Fruit fly (Drosophila melanogaster) whole organism, embryonic: ENCODE measurements around the gene Ldsdh1.
A peak's percentile ranks its signal among the peaks of the same experiment; 100 is the strongest.

Experiments used
- BEAF-32 ChIP-seq: fragments of 200-800 bp; sonication (Bioruptor generic); optimal IDR thresholded peaks from 3 replicates; lab custom pipeline; 2017; ENCODE audit warnings: missing biosample characterization, missing genetic modification characterization, mild to moderate bottlenecking, moderate library complexity, missing genetic modification reagents
- Bdp1 ChIP-seq: fragments of 200-800 bp; sonication (Bioruptor generic); optimal IDR thresholded peaks from 3 replicates; lab custom pipeline; 2016; ENCODE audit warnings: missing biosample characterization, missing genetic modification characterization
- CG10431 ChIP-seq: fragments of 200-800 bp; sonication (Bioruptor generic); optimal IDR thresholded peaks from 3 replicates; lab custom pipeline; 2018; ENCODE audit warnings: missing biosample characterization, mild to moderate bottlenecking, missing genetic modification characterization
- CG10654 ChIP-seq: fragments of 200-800 bp; sonication (Bioruptor generic); optimal IDR thresholded peaks from 2 replicates; lab custom pipeline; 2016; ENCODE audit warnings: missing biosample characterization, missing genetic modification characterization
- CG10959 ChIP-seq: fragments of 200-800 bp; sonication (Bioruptor generic); IDR thresholded peaks from 2 replicates; pipeline ENCODE4 v1.3.6; 2022; ENCODE audit warnings: missing biosample characterization, missing genetic modification characterization
- CG12299 ChIP-seq: fragments of 200-800 bp; sonication (Bioruptor generic); optimal IDR thresholded peaks from 2 replicates; lab custom pipeline; 2018; ENCODE audit warnings: missing biosample characterization, mild to moderate bottlenecking, missing genetic modification characterization
- CG13775 ChIP-seq: fragments of 200-800 bp; sonication (Bioruptor generic); optimal IDR thresholded peaks from 3 replicates; lab custom pipeline; 2017; ENCODE audit warnings: missing biosample characterization, mild to moderate bottlenecking, missing genetic modification characterization
- CG14441 ChIP-seq: fragments of 200-800 bp; sonication (Bioruptor generic); IDR thresholded peaks from 2 replicates; pipeline ENCODE4 v1.3.6; 2022; ENCODE audit warnings: missing biosample characterization, missing genetic modification characterization
- CG15601 ChIP-seq: fragments of 200-800 bp; sonication (Bioruptor generic); optimal IDR thresholded peaks from 3 replicates; lab custom pipeline; 2019; ENCODE audit warnings: missing biosample characterization, mild to moderate bottlenecking, missing genetic modification characterization, moderate library complexity
- CG16779 ChIP-seq: fragments of 200-800 bp; sonication (Bioruptor generic); IDR thresholded peaks from 2 replicates; pipeline ENCODE4 v1.3.6; 2022; ENCODE audit warnings: missing biosample characterization, missing genetic modification characterization
- CG16813 ChIP-seq: fragments of 200-800 bp; sonication (Bioruptor generic); IDR thresholded peaks from 3 replicates; pipeline ENCODE4 v1.3.6; 2022; ENCODE audit warnings: missing biosample characterization, missing genetic modification characterization; ENCODE audit not compliant: partially characterized antibody
- CG17568 ChIP-seq: fragments of 200-800 bp; sonication (Bioruptor generic); optimal IDR thresholded peaks from 2 replicates; lab custom pipeline; 2018; ENCODE audit warnings: missing biosample characterization, mild to moderate bottlenecking, missing genetic modification characterization, moderate library complexity
- CG18764 ChIP-seq: fragments of 200-800 bp; sonication (Bioruptor generic); optimal IDR thresholded peaks from 3 replicates; lab custom pipeline; 2016; ENCODE audit warnings: missing biosample characterization, missing genetic modification characterization
- CG2129 ChIP-seq: fragments of 200-800 bp; sonication (Bioruptor generic); IDR thresholded peaks from 2 replicates; pipeline ENCODE4 v1.3.6; 2022; ENCODE audit warnings: missing biosample characterization, missing genetic modification characterization; ENCODE audit not compliant: partially characterized antibody
- CG2712 ChIP-seq: fragments of 200-800 bp; optimal IDR thresholded peaks from 3 replicates; lab custom pipeline; 2019; ENCODE audit warnings: missing biosample characterization, mild to moderate bottlenecking, missing genetic modification characterization, moderate library complexity
- CG32767 ChIP-seq: fragments of 200-800 bp; sonication (Bioruptor generic); IDR thresholded peaks from 2 replicates; pipeline ENCODE4 v1.3.6; 2022; ENCODE audit warnings: missing biosample characterization, missing genetic modification characterization
- CG34224 ChIP-seq: fragments of 200-800 bp; sonication (Bioruptor generic); IDR thresholded peaks from 3 replicates; pipeline ENCODE4 v1.3.6; 2022; ENCODE audit warnings: missing biosample characterization, missing genetic modification characterization; ENCODE audit not compliant: partially characterized antibody
- CG6175 ChIP-seq: fragments of 200-800 bp; sonication (Bioruptor generic); IDR thresholded peaks from 3 replicates; pipeline ENCODE4 v1.3.6; 2022; ENCODE audit warnings: missing biosample characterization, missing genetic modification characterization
- CG6272 ChIP-seq: fragments of 200-800 bp; sonication (Bioruptor generic); IDR thresholded peaks from 2 replicates; pipeline ENCODE4 v1.3.6; 2022; ENCODE audit warnings: missing biosample characterization, missing genetic modification characterization
- CG6654 ChIP-seq: fragments of 200-800 bp; sonication (Bioruptor generic); optimal IDR thresholded peaks from 2 replicates; lab custom pipeline; 2017; ENCODE audit warnings: missing biosample characterization, mild to moderate bottlenecking, missing genetic modification characterization
- CG8359 ChIP-seq: fragments of 200-800 bp; sonication (Bioruptor generic); optimal IDR thresholded peaks from 2 replicates; lab custom pipeline; 2017; ENCODE audit warnings: missing biosample characterization, mild to moderate bottlenecking, missing genetic modification characterization, borderline replicate concordance
- Dad ChIP-seq: fragments of 200-800 bp; sonication (Bioruptor generic); optimal IDR thresholded peaks from 3 replicates; lab custom pipeline; 2016; ENCODE audit warnings: missing biosample characterization, missing genetic modification characterization
- Dp ChIP-seq: fragments of 200-800 bp; sonication (Bioruptor generic); optimal IDR thresholded peaks from 2 replicates; lab custom pipeline; 2018; ENCODE audit warnings: missing biosample characterization, mild to moderate bottlenecking, missing genetic modification characterization, moderate library complexity
- Fer2 ChIP-seq: fragments of 200-800 bp; sonication (Bioruptor generic); optimal IDR thresholded peaks from 2 replicates; lab custom pipeline; 2018; ENCODE audit warnings: missing biosample characterization, mild to moderate bottlenecking, missing genetic modification characterization, moderate library complexity
- HLH3B ChIP-seq: fragments of 200-800 bp; sonication (Bioruptor generic); IDR thresholded peaks from 2 replicates; pipeline ENCODE4 v1.3.6; 2022; ENCODE audit warnings: missing biosample characterization, missing genetic modification characterization
- HLH4C ChIP-seq: fragments of 200-800 bp; sonication (Bioruptor generic); IDR thresholded peaks from 3 replicates; pipeline ENCODE4 v1.3.6; 2022; ENCODE audit warnings: missing biosample characterization, missing genetic modification characterization; ENCODE audit not compliant: partially characterized antibody
- MTF-1 ChIP-seq: fragments of 200-800 bp; sonication (Bioruptor generic); optimal IDR thresholded peaks from 2 replicates; lab custom pipeline; 2018; ENCODE audit warnings: missing biosample characterization, mild to moderate bottlenecking, missing genetic modification characterization, borderline replicate concordance
- Med ChIP-seq: fragments of 200-800 bp; sonication (Bioruptor generic); peaks from one replicate; lab custom pipeline; 2016; ENCODE audit warnings: missing biosample characterization, missing genetic modification characterization, mild to moderate bottlenecking, inconsistent platforms, moderate library complexity
- NC2α ChIP-seq: fragments of 200-800 bp; sonication (Bioruptor generic); optimal IDR thresholded peaks from 2 replicates; lab custom pipeline; 2016; ENCODE audit warnings: missing biosample characterization, missing genetic modification characterization
- Vsx1 ChIP-seq: fragments of 200-800 bp; sonication (Bioruptor generic); optimal IDR thresholded peaks from 2 replicates; lab custom pipeline; 2017; ENCODE audit warnings: missing biosample characterization, mild to moderate bottlenecking, missing genetic modification characterization, missing genetic modification reagents
- ara ChIP-seq: fragments of 200-800 bp; sonication (Bioruptor generic); IDR thresholded peaks from 2 replicates; pipeline ENCODE4 v1.3.6; 2022; ENCODE audit warnings: missing biosample characterization, missing genetic modification characterization
- ato ChIP-seq: fragments of 200-800 bp; sonication (Bioruptor generic); IDR thresholded peaks from 2 replicates; pipeline ENCODE4 v1.3.6; 2022; ENCODE audit warnings: missing biosample characterization, missing genetic modification characterization; ENCODE audit not compliant: partially characterized antibody
- bcd ChIP-seq: fragments of 200-800 bp; sonication (Bioruptor generic); optimal IDR thresholded peaks from 2 replicates; lab custom pipeline; 2017; ENCODE audit warnings: missing biosample characterization, mild to moderate bottlenecking, missing genetic modification characterization
- fd96Cb ChIP-seq: fragments of 200-800 bp; sonication (Bioruptor generic); optimal IDR thresholded peaks from 2 replicates; lab custom pipeline; 2018; ENCODE audit warnings: missing biosample characterization, mild to moderate bottlenecking, missing genetic modification characterization, moderate library complexity
- kah ChIP-seq: fragments of 200-800 bp; sonication (Bioruptor generic); optimal IDR thresholded peaks from 2 replicates; lab custom pipeline; 2018; ENCODE audit warnings: missing biosample characterization, mild to moderate bottlenecking, missing genetic modification characterization
- lab ChIP-seq: fragments of 200-800 bp; sonication (Bioruptor generic); optimal IDR thresholded peaks from 3 replicates; lab custom pipeline; 2017; ENCODE audit warnings: missing biosample characterization, missing genetic modification characterization, mild to moderate bottlenecking, moderate library complexity, missing genetic modification reagents
- lov ChIP-seq, 2 experiments: fragments of 200-800 bp in 1 of 2; fragments of >200 bp in 1 of 2; sonication (Bioruptor generic) in 1 of 2; IDR thresholded peaks in 1 of 2; optimal IDR thresholded peaks in 1 of 2; 2 replicates in 1 of 2; 3 replicates in 1 of 2; pipeline versions ENCODE4 v1.3.6 to Lab custom; 2017 to 2022; ENCODE audit warnings: missing biosample characterization in 1 of 2, missing genetic modification characterization in 1 of 2
- pfk ChIP-seq: fragments of 200-800 bp; sonication (Bioruptor generic); optimal IDR thresholded peaks from 2 replicates; lab custom pipeline; 2018; ENCODE audit warnings: missing biosample characterization, mild to moderate bottlenecking, missing genetic modification characterization, moderate library complexity
- repo ChIP-seq: fragments of 200-800 bp; sonication (Bioruptor generic); optimal IDR thresholded peaks from 2 replicates; lab custom pipeline; 2016; ENCODE audit warnings: missing biosample characterization, missing genetic modification characterization
- salm ChIP-seq: fragments of 200-800 bp; sonication (Bioruptor generic); optimal IDR thresholded peaks from 2 replicates; lab custom pipeline; 2018; ENCODE audit warnings: missing biosample characterization, mild to moderate bottlenecking, missing genetic modification characterization
- seq ChIP-seq: fragments of 200-800 bp; sonication (Bioruptor generic); IDR thresholded peaks from 2 replicates; pipeline ENCODE4 v1.3.6; 2022; ENCODE audit warnings: missing biosample characterization, missing genetic modification characterization
- sisA ChIP-seq: fragments of 200-800 bp; sonication (Bioruptor generic); IDR thresholded peaks from 2 replicates; pipeline ENCODE4 v1.3.6; 2022; ENCODE audit warnings: missing biosample characterization, missing genetic modification characterization
- sna ChIP-seq: fragments of 200-800 bp; sonication (Bioruptor generic); IDR thresholded peaks from 2 replicates; pipeline ENCODE4 v1.3.6; 2022; ENCODE audit warnings: missing biosample characterization, missing genetic modification characterization; ENCODE audit not compliant: partially characterized antibody
- stwl ChIP-seq: fragments of 200-800 bp; sonication (Bioruptor generic); optimal IDR thresholded peaks from 3 replicates; lab custom pipeline; 2018; ENCODE audit warnings: missing biosample characterization, mild to moderate bottlenecking, missing genetic modification characterization, moderate library complexity
- sug ChIP-seq: fragments of 200-800 bp; optimal IDR thresholded peaks from 2 replicates; lab custom pipeline; 2019; ENCODE audit warnings: missing biosample characterization, mild to moderate bottlenecking, missing genetic modification characterization, moderate library complexity
- toy ChIP-seq: fragments of 200-800 bp; sonication (Bioruptor generic); IDR thresholded peaks from 2 replicates; pipeline ENCODE4 v1.3.6; 2022; ENCODE audit warnings: missing biosample characterization, missing genetic modification characterization
- trh ChIP-seq: fragments of 200-800 bp; sonication (Bioruptor generic); optimal IDR thresholded peaks from 2 replicates; lab custom pipeline; 2016; ENCODE audit warnings: missing biosample characterization, missing genetic modification characterization
- zf30C ChIP-seq: fragments of 200-800 bp; sonication (Bioruptor generic); optimal IDR thresholded peaks from 3 replicates; lab custom pipeline; 2018; ENCODE audit warnings: missing biosample characterization, mild to moderate bottlenecking, missing genetic modification characterization

Gene Ldsdh1

DNA sequence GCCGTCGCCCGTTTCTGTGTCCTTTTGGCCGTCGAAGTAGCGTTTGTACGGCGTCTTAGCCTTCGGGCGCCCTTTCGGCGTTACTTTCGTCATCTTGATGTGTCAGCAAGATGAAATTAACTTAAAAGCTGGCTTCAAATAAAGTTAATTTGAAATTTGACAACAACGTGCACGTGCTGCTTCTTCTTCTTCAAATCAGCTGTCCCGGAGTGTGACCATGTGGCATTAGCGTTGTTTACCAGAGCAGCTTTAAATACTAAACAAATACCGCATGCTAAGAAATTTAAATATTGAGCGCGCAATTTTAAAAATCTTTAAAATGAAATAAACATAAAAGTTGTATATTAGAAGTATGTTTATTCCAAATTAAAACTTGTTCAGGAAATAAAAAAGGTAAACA is 39.5 kb upstream of the Ldsdh1 start, which contains the start of gene CG2260 (continued):
- TF ChIP-seq MTF-1 (GFP tag; lab: Kevin White, UChicago): no peak
- peak; percentile 43 for TF ChIP-seq BEAF-32 (GFP tag; lab: Kevin White, UChicago)
- no peak for TF ChIP-seq fd96Cb (tag; lab: Kevin White, UChicago)

DNA sequence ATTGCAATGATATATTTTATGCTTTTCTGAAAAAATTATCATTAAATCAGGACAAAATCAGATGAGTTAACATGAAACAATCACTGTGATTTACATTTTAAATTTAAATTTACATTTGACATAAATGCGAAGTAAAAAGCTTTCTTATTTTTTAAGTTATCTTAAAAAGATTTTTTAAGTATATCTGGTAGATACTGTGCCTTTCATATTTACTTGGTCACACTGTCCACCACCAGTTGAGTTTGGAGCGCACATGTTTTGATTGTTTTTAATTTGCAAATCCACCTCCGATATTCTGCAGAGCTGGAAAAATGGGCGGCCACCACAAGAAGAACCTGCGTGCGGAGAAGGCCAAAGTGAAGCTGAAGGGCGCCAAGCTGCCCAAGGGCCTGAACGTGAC is 35.4 kb upstream of the Ldsdh1 start, which contains the start of gene CG1575:
Gene CG1575, plus strand, starts transcription at position 200 of the 400 bp plus-strand sequence.
- TF ChIP-seq CG10959 (no peak), lab (GFP tag; lab: Kevin White, UChicago) (no peak), CG8359 (GFP tag; lab: Kevin White, UChicago) (no peak), CG6175 (GFP tag; lab: Robert Waterston, UW) (no peak), CG16779 (GFP tag; lab: Robert Waterston, UW) (no peak), sna (no peak), CG12299 (tag; lab: Kevin White, UChicago) (no peak), zf30C (GFP tag; lab: Kevin White, UChicago) (no peak), Med (GFP tag; lab: Kevin White, UChicago) (peak; percentile 63), Vsx1 (no peak), HLH4C (no peak), CG6272 (GFP tag; lab: Robert Waterston, UW) (no peak), CG14441 (no peak), ara (GFP tag; lab: Robert Waterston, UW) (no peak), lov (optimal IDR thresholded peaks at IDR 0.05; lab: Kevin White, UChicago) (no peak), lov (GFP tag; IDR thresholded peaks at IDR 0.05; lab: Robert Waterston, UW) (no peak), CG34224 (GFP tag; lab: Robert Waterston, UW) (peak; percentile 10; the same call in 1 of the 3 replicates), fd96Cb (tag; lab: Kevin White, UChicago) (no peak), seq (GFP tag; lab: Robert Waterston, UW) (no peak), CG18764 (GFP tag; lab: Kevin White, UChicago) (no peak), CG15601 (tag; lab: Kevin White, UChicago) (no peak), sug (tag; lab: Kevin White, UChicago) (peak; percentile 23), CG16813 (GFP tag; lab: Robert Waterston, UW) (no peak), HLH3B (GFP tag; lab: Robert Waterston, UW) (no peak), stwl (tag; lab: Kevin White, UChicago) (peak; percentile 97), CG2129 (no peak), CG13775 (GFP tag; lab: Kevin White, UChicago) (no peak), CG17568 (no peak), kah (GFP tag; lab: Kevin White, UChicago) (peak; percentile 59), CG10654 (GFP tag; lab: Kevin White, UChicago) (no peak), sisA (GFP tag; lab: Robert Waterston, UW) (no peak), ato (GFP tag; lab: Robert Waterston, UW) (no peak), CG10431 (GFP tag; lab: Kevin White, UChicago) (no peak), salm (no peak), Bdp1 (no peak), NC2α (GFP tag; lab: Kevin White, UChicago) (no peak), repo (GFP tag; lab: Kevin White, UChicago) (no peak), CG32767 (GFP tag; lab: Robert Waterston, UW) (no peak), CG6654 (no peak), bcd (GFP tag; lab: Kevin White, UChicago) (no peak), trh (GFP tag; lab: Kevin White, UChicago) (no peak), CG2712 (tag; lab: Kevin White, UChicago) (no peak), Dp (GFP tag; lab: Kevin White, UChicago) (peak; percentile 58), Fer2 (tag; lab: Kevin White, UChicago) (no peak), toy (GFP tag; lab: Robert Waterston, UW) (no peak), Dad (no peak), pfk (GFP tag; lab: Kevin White, UChicago) (no peak)
